Worm (Caenorhabditis elegans) whole organism, L2 larva: ENCODE measurements around the gene Y44A6D.3.

Source experiments
- egl-27 ChIP-seq: sonication (generic microtip); optimal IDR thresholded peaks from 3 replicates; lab custom pipeline; 2017; ENCODE audit warnings: missing biosample characterization, missing genetic modification reagents, missing genetic modification characterization
- mdl-1 ChIP-seq, 2 experiments: fragments of 150-350 bp in 1 of 2; sonication (generic microtip) in 1 of 2; optimal IDR thresholded peaks; 2 replicates each; lab custom pipeline; 2017; ENCODE audit warnings: missing biosample characterization in 2 of 2, missing genetic modification characterization in 2 of 2
- nhr-77 ChIP-seq: fragments of 150-350 bp; optimal IDR thresholded peaks from 2 replicates; lab custom pipeline; 2014; ENCODE audit warnings: missing biosample characterization, missing genetic modification characterization

- TF ChIP-seq nhr-77 (tag; lab: Kevin White, UChicago) = no peak
- no peak for TF ChIP-seq mdl-1 (tag; optimal IDR thresholded peaks at IDR 0.05; lab: Kevin White, UChicago)
- no peak for TF ChIP-seq egl-27 (tag; lab: Kevin White, UChicago)
Observed at ce11 chrV:20773647-20774046, 18.6 kb downstream of the Y44A6D.3 start, which contains the start of gene F38A6.5.
